Fruit fly (Drosophila melanogaster) whole organism, embryonic: ENCODE data around the gene ND-B17.2.

Source experiments
- CG13287 ChIP-seq: fragments of 200-800 bp; sonication (Bioruptor generic); IDR thresholded peaks from 2 replicates; pipeline ENCODE4 v1.3.6; 2022; ENCODE audit warnings: missing biosample characterization, missing genetic modification characterization; ENCODE audit not compliant: partially characterized antibody
- CG17359 ChIP-seq: fragments of 200-800 bp; sonication (Bioruptor generic); optimal IDR thresholded peaks from 3 replicates; lab custom pipeline; 2018; ENCODE audit warnings: missing biosample characterization, mild to moderate bottlenecking, missing genetic modification characterization, moderate library complexity
- Dbx ChIP-seq: fragments of 200-800 bp; sonication (Bioruptor generic); IDR thresholded peaks from 3 replicates; pipeline ENCODE4 v1.3.6; 2022; ENCODE audit warnings: missing biosample characterization, missing genetic modification characterization
- HHEX ChIP-seq: fragments of 200-800 bp; sonication (Bioruptor generic); optimal IDR thresholded peaks from 3 replicates; lab custom pipeline; 2017; ENCODE audit warnings: missing biosample characterization, mild to moderate bottlenecking, missing genetic modification characterization, missing genetic modification reagents
- Six4 ChIP-seq: fragments of 200-800 bp; sonication (Bioruptor generic); optimal IDR thresholded peaks from 2 replicates; lab custom pipeline; 2016; ENCODE audit warnings: missing biosample characterization, missing genetic modification characterization
- ara ChIP-seq: fragments of 200-800 bp; sonication (Bioruptor generic); IDR thresholded peaks from 2 replicates; pipeline ENCODE4 v1.3.6; 2022; ENCODE audit warnings: missing biosample characterization, missing genetic modification characterization
- dmrt99B ChIP-seq: fragments of 200-800 bp; sonication (Bioruptor generic); optimal IDR thresholded peaks from 2 replicates; lab custom pipeline; 2018; ENCODE audit warnings: missing biosample characterization, mild to moderate bottlenecking, missing genetic modification characterization, moderate library complexity
- hkb ChIP-seq, 2 experiments: fragments of 200-800 bp in 1 of 2; fragments of >200 bp in 1 of 2; sonication (Bioruptor generic) in 1 of 2; IDR thresholded peaks in 1 of 2; optimal IDR thresholded peaks in 1 of 2; 2 replicates each; pipeline versions ENCODE4 v1.3.6 to Lab custom; 2017 to 2022; ENCODE audit warnings: missing biosample characterization in 1 of 2, missing genetic modification characterization in 1 of 2
- kay ChIP-seq: fragments of 200-800 bp; sonication (Bioruptor generic); optimal IDR thresholded peaks from 2 replicates; lab custom pipeline; 2016; ENCODE audit warnings: missing biosample characterization, missing genetic modification characterization
- nerfin-1 ChIP-seq: fragments of 200-800 bp; sonication (Bioruptor generic); optimal IDR thresholded peaks from 3 replicates; lab custom pipeline; 2019; ENCODE audit warnings: missing biosample characterization, mild to moderate bottlenecking, missing genetic modification characterization, moderate library complexity
- pnt ChIP-seq: fragments of 200-800 bp; sonication (Bioruptor generic); optimal IDR thresholded peaks from 3 replicates; lab custom pipeline; 2016; ENCODE audit warnings: missing biosample characterization, missing genetic modification characterization
- tap ChIP-seq: fragments of 200-800 bp; optimal IDR thresholded peaks from 3 replicates; lab custom pipeline; 2019; ENCODE audit warnings: missing biosample characterization, mild to moderate bottlenecking, missing genetic modification characterization, moderate library complexity
- unc-4 ChIP-seq: fragments of 200-800 bp; sonication (Bioruptor generic); IDR thresholded peaks from 2 replicates; pipeline ENCODE4 v1.3.6; 2022; ENCODE audit warnings: missing biosample characterization, missing genetic modification characterization; ENCODE audit not compliant: partially characterized antibody

DNA sequence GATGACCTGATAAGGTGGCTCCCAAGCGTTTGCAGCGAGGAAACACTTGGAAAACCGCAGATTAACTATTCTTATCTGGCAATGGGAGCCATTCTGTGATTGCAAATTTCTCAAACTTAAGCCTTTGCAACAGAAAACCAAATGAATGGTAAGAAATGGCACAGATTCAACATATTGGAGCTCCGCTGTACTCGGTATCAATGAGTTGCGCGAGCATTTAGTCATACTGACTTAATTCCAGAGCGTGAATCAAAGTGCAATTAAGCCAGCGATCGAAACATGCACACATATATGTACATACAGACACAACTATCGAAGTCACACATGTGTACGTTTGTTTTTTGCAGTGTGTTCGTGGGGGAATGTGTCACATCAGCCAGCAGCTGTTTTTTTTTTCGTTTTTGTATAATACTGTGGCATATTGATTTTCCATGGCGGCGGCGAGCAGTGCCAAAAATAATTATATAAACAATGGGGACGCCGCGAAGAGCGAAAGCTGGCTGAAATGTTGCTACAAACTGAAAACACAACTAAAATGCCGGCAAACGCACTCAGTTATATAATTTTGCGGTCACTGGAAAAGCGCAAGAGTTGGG lies 4.6 kb upstream of the ND-B17.2 start:
- TF ChIP-seq Six4 (GFP tag; lab: Kevin White, UChicago) (no peak), dmrt99B (no peak), CG13287 (GFP tag; lab: Robert Waterston, UW) (no peak), tap (no peak), CG17359 (no peak), kay (GFP tag; lab: Kevin White, UChicago) (no peak), hkb (optimal IDR thresholded peaks at IDR 0.05; lab: Kevin White, UChicago) (no peak), hkb (GFP tag; IDR thresholded peaks at IDR 0.05; lab: Robert Waterston, UW) (0 out of 2 replicates have a peak, but pooled peaks have one; percentile 16), nerfin-1 (no peak), unc-4 (GFP tag; lab: Robert Waterston, UW) (no peak), Dbx (GFP tag; lab: Robert Waterston, UW) (no peak), pnt (no peak), ara (GFP tag; lab: Robert Waterston, UW) (no peak), HHEX (GFP tag; lab: Kevin White, UChicago) (no peak)
